Fruit fly (Drosophila melanogaster): ENCODE results near the gene vret.

vret gene

dm6 chr3R:22745432-22745831 is at the start of gene vret, which contains the start of gene HP1c:
TSS of gene vret (minus strand) at chr3R:22745581.
TSS of gene HP1c (plus strand) at chr3R:22745620.
- TF ChIP-seq h (optimal IDR thresholded peaks at IDR 0.05): no peak

- TF ChIP-seq h (optimal IDR thresholded peaks at IDR 0.05): no peak
- no peak for TF ChIP-seq ttk (optimal IDR thresholded peaks at IDR 0.05)
- TF ChIP-seq psq (optimal IDR thresholded peaks at IDR 0.05): no peak
- TF ChIP-seq Sin3A (optimal IDR thresholded peaks at IDR 0.05): no peak
- no peak for TF ChIP-seq insv (optimal IDR thresholded peaks at IDR 0.05)
- no peak for TF ChIP-seq Myc (optimal IDR thresholded peaks at IDR 0.05)
Observed at dm6 chr3R:22793953-22794352, 48.6 kb upstream of the vret start.

DNA sequence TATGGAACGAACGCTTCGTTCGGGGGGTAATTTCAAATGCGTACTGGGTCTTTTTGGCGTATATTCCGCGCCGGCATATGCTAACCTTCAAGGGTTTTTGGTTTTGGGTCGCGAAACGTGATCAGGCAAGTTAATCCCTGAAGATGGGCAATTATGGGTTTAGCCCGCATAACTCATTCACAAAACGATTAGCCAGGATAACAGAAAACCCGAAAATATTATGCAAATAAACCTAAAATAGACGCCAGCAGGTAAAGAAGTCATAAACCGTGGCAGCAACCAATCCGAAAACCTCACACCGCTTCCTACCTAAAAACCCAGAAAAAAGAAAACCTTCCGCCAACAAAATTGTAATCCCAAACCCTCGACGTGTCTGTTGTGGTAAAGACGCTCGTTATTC is 43.7 kb upstream of the vret start:
- TF ChIP-seq psq (optimal IDR thresholded peaks at IDR 0.05): no peak
- no peak for TF ChIP-seq Sin3A (optimal IDR thresholded peaks at IDR 0.05)
- TF ChIP-seq insv (optimal IDR thresholded peaks at IDR 0.05): no peak
- TF ChIP-seq ttk (optimal IDR thresholded peaks at IDR 0.05): no peak

dm6 chr3R:22784674-22785316 is 39.4 kb upstream of the vret start:
- TF ChIP-seq Sin3A (optimal IDR thresholded peaks at IDR 0.05) (no peak), insv (optimal IDR thresholded peaks at IDR 0.05) (no peak), h (optimal IDR thresholded peaks at IDR 0.05) (no peak), ttk (optimal IDR thresholded peaks at IDR 0.05) (no peak), Myc (optimal IDR thresholded peaks at IDR 0.05) (no peak), psq (optimal IDR thresholded peaks at IDR 0.05) (no peak)

DNA sequence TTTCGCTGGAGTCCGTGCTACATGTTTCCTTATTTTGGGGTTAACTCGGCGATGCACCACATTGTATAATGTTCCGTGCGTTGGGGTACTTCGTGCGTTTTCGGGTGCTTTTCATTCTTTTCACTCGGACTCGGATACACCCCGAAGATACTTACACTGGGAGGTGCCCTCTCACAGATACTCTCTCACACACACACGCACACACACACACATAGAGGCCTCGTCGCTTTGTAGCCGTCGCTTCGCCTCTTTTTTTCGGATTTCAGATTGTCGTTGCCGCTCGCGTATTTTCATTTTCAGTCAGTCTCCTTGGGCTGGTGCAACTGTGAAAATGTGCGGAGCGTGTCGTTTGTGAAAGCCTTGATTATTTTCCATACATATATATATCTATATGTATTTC is 36.0 kb upstream of the vret start:
- TF ChIP-seq Myc (optimal IDR thresholded peaks at IDR 0.05) (no peak), psq (optimal IDR thresholded peaks at IDR 0.05) (no peak), Sin3A (optimal IDR thresholded peaks at IDR 0.05) (no peak), h (optimal IDR thresholded peaks at IDR 0.05) (no peak)

- TF ChIP-seq Myc (optimal IDR thresholded peaks at IDR 0.05) (no peak), ttk (optimal IDR thresholded peaks at IDR 0.05) (no peak), insv (optimal IDR thresholded peaks at IDR 0.05) (no peak), Sin3A (optimal IDR thresholded peaks at IDR 0.05) (no peak), h (optimal IDR thresholded peaks at IDR 0.05) (no peak), psq (optimal IDR thresholded peaks at IDR 0.05) (no peak)
Observed at dm6 chr3R:22780135-22780534, 34.8 kb upstream of the vret start.

dm6 chr3R:22776457-22776856 is 31.1 kb upstream of the vret start:
- TF ChIP-seq Myc (optimal IDR thresholded peaks at IDR 0.05) (no peak), h (optimal IDR thresholded peaks at IDR 0.05) (no peak)

DNA sequence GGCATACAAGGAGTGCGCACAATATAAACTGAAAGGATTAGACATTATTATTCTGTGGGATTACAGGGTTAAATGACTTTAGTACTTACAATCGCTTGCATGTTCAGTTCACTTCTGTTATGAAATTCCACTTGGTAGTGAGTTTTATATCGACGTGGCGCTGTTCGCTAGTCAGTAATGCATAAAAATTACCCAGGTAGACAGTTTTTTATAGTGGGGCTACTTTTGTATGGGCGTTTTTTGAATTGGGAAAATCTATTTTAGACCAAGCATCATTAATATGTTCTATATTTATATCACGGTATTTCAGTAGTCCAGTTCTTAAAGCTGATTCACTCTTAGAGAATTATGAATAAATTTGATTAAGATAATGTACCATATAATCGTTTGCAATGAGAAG is 26.3 kb upstream of the vret start, which contains the start of gene CG43095:
Gene CG43095 (minus strand): TSS at position 101 of the 400 bp plus-strand sequence.
- TF ChIP-seq ttk (optimal IDR thresholded peaks at IDR 0.05) (no peak), h (optimal IDR thresholded peaks at IDR 0.05) (no peak), Sin3A (optimal IDR thresholded peaks at IDR 0.05) (no peak), Myc (optimal IDR thresholded peaks at IDR 0.05) (no peak), insv (optimal IDR thresholded peaks at IDR 0.05) (no peak), psq (optimal IDR thresholded peaks at IDR 0.05) (no peak)

DNA sequence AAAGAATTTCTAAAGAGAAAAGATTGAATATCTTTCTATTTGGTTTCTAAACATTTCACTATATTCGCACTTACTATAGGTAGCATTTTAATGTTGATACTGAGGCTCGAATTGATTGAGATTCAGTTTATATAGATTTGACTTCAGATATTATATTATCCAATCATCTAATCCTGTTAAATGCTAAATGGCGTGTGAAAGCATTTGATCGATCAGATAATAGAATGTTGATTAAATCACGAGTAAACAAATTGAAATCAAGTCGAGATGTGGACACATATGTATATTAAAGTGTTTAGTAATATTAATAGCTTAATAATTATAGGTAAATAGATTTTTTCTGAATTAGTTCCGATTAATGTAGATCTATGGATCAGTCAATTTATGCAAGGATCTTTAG is 25.5 kb upstream of the vret start, which contains the start of gene CG43094:
Gene CG43094 (minus strand): TSS at position 101 of the 400 bp plus-strand sequence.
- TF ChIP-seq Sin3A (optimal IDR thresholded peaks at IDR 0.05): no peak

- TF ChIP-seq psq (optimal IDR thresholded peaks at IDR 0.05) (no peak), Myc (optimal IDR thresholded peaks at IDR 0.05) (no peak), h (optimal IDR thresholded peaks at IDR 0.05) (no peak), insv (optimal IDR thresholded peaks at IDR 0.05) (no peak), ttk (optimal IDR thresholded peaks at IDR 0.05) (no peak), Sin3A (optimal IDR thresholded peaks at IDR 0.05) (no peak)
Observed at dm6 chr3R:22770207-22770606, 24.8 kb upstream of the vret start, which contains the start of gene CG43093. TSS of gene CG43093 (minus strand) at chr3R:22770307.

DNA sequence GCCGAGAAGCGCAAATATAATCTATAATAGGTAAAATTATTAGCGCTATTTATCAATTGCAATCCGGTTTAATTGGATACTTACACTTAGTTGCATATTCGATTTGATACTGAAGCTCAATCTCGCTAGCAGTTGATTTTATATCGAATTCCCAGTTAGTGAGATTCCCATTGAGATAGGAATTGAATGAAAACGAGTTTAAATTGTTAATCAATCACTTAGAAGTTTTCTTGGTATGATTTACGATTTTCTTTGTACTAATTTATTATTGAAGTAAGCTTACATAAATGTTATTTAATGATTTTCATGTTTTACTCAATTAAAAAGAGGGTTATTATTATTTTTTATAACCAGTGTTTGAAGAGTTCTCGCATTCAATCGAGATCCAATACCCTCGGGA is 24.2 kb upstream of the vret start, which contains the start of gene CG43092:
Gene CG43092 (minus strand): TSS at position 101 of the 400 bp plus-strand sequence.
- TF ChIP-seq insv (optimal IDR thresholded peaks at IDR 0.05) (no peak), Myc (optimal IDR thresholded peaks at IDR 0.05) (no peak), psq (optimal IDR thresholded peaks at IDR 0.05) (no peak), h (optimal IDR thresholded peaks at IDR 0.05) (no peak), ttk (optimal IDR thresholded peaks at IDR 0.05) (no peak), Sin3A (optimal IDR thresholded peaks at IDR 0.05) (no peak)

- TF ChIP-seq h (optimal IDR thresholded peaks at IDR 0.05) (no peak), insv (optimal IDR thresholded peaks at IDR 0.05) (no peak), psq (optimal IDR thresholded peaks at IDR 0.05) (no peak), Myc (optimal IDR thresholded peaks at IDR 0.05) (no peak), ttk (optimal IDR thresholded peaks at IDR 0.05) (no peak), Sin3A (optimal IDR thresholded peaks at IDR 0.05) (no peak)
Observed at dm6 chr3R:22768633-22769032, 23.3 kb upstream of the vret start, which contains the start of gene CG43091. TSS of gene CG43091 (minus strand) at chr3R:22768733.

DNA sequence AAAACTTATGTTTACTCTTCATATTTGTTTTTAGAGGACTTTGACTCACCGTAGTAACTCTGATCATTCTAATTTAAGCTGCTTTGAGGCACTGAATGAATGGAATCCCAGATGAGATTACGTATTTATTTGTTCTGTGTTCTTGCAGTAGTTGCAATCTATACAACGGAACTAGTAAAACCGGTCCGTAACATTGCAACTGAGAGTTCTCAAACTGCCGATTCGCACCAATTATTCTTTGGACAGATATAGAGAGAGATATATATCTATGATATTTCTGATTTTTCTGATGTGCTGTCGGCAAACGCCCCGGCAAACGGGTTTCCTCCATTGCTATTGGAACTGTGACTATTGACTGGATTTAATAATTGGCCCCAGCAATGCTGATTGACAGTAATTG is 22.2 kb upstream of the vret start, which contains the start of gene CG13841:
Gene CG13841 (minus strand): TSS at position 101 of the 400 bp plus-strand sequence.
- TF ChIP-seq psq (optimal IDR thresholded peaks at IDR 0.05): no peak
- TF ChIP-seq Myc (optimal IDR thresholded peaks at IDR 0.05): no peak

All from Kc167 (cell line).